Worm (Caenorhabditis elegans) whole organism, early embryonic: ENCODE data around the gene C04A11.2.

Experiments used
- B0310.2 ChIP-seq: sonication (generic microtip); optimal IDR thresholded peaks from 2 replicates; lab custom pipeline; 2016; ENCODE audit warnings: mild to moderate bottlenecking, missing genetic modification characterization, missing compliant biosample characterization
- F13C5.2 ChIP-seq: sonication (generic microtip); optimal IDR thresholded peaks from 2 replicates; lab custom pipeline; 2017; ENCODE audit warnings: mild to moderate bottlenecking, missing genetic modification characterization, inconsistent platforms, missing compliant biosample characterization
- aly-1 ChIP-seq: sonication (generic microtip); optimal IDR thresholded peaks from 2 replicates; lab custom pipeline; 2016; ENCODE audit warnings: missing genetic modification characterization, missing compliant biosample characterization
- ama-1 ChIP-seq: fragments of 150-350 bp; optimal IDR thresholded peaks from 2 replicates; lab custom pipeline; 2014
- ceh-13 ChIP-seq: fragments of 200-800 bp; sonication (Bioruptor generic); optimal IDR thresholded peaks from 2 replicates; lab custom pipeline; 2018; ENCODE audit warnings: mild to moderate bottlenecking, missing genetic modification characterization, missing compliant biosample characterization
- ceh-36 ChIP-seq: sonication (generic microtip); optimal IDR thresholded peaks from 2 replicates; lab custom pipeline; 2016; ENCODE audit warnings: missing genetic modification characterization, inconsistent platforms, missing compliant biosample characterization
- ets-7 ChIP-seq: sonication (generic microtip); optimal IDR thresholded peaks from 2 replicates; lab custom pipeline; 2016; ENCODE audit warnings: missing genotype, missing genetic modification characterization, missing compliant biosample characterization
- flt-1 ChIP-seq: fragments of 200-800 bp; sonication (Bioruptor generic); IDR thresholded peaks from 2 replicates; pipeline ENCODE4 v1.3.6; 2022; ENCODE audit warnings: missing genetic modification characterization, missing compliant biosample characterization
- hmbx-1 ChIP-seq: sonication (generic microtip); optimal IDR thresholded peaks from 2 replicates; lab custom pipeline; 2016; ENCODE audit warnings: mild to moderate bottlenecking, missing genetic modification characterization, missing compliant biosample characterization
- hmg-4 ChIP-seq: fragments of 200-800 bp; sonication (Bioruptor generic); optimal IDR thresholded peaks from 2 replicates; lab custom pipeline; 2018; ENCODE audit warnings: mild to moderate bottlenecking, missing genetic modification characterization, missing compliant biosample characterization
- hnd-1 ChIP-seq: sonication (generic microtip); optimal IDR thresholded peaks from 2 replicates; lab custom pipeline; 2016; ENCODE audit warnings: missing genetic modification characterization, missing compliant biosample characterization
- pes-1 ChIP-seq: fragments of 200-800 bp; sonication (Bioruptor generic); IDR thresholded peaks from 2 replicates; pipeline ENCODE4 v1.3.6; 2022; ENCODE audit warnings: missing genetic modification reagents, missing genetic modification characterization, missing compliant biosample characterization
- scrt-1 ChIP-seq: fragments of 200-800 bp; sonication (Bioruptor generic); IDR thresholded peaks from 2 replicates; pipeline ENCODE4 v1.3.6; 2022; ENCODE audit warnings: missing genetic modification characterization, missing compliant biosample characterization
- sea-1 ChIP-seq: fragments of 200-800 bp; sonication (Bioruptor generic); conservative IDR thresholded peaks from 2 replicates; pipeline ENCODE4 v1.3.6; 2022; ENCODE audit warnings: missing genetic modification characterization, missing compliant biosample characterization
- tbx-11 ChIP-seq: fragments of 200-800 bp; sonication (Bioruptor generic); IDR thresholded peaks from 2 replicates; pipeline ENCODE4 v1.3.6; 2022; ENCODE audit warnings: missing genetic modification characterization, missing compliant biosample characterization
- tbx-37 ChIP-seq: fragments of 200-800 bp; sonication (Bioruptor generic); conservative IDR thresholded peaks from 2 replicates; pipeline ENCODE4 v1.3.6; 2022; ENCODE audit warnings: missing genetic modification reagents, missing genetic modification characterization, missing compliant biosample characterization
- tra-4 ChIP-seq: sonication (generic microtip); optimal IDR thresholded peaks from 2 replicates; lab custom pipeline; 2017; ENCODE audit warnings: missing genetic modification characterization, missing compliant biosample characterization

C04A11.2 gene

ce11 chrX:13650799-13651198 is 17.8 kb downstream of the C04A11.2 start, which contains the start of gene C40C9.4:
C40C9.4 (plus strand) TSS chrX:13651099.
- TF ChIP-seq tbx-11 (GFP tag; lab: Robert Waterston, UW) (no peak), F13C5.2 (no peak), hmg-4 (GFP tag; lab: Kevin White, UChicago) (no peak), sea-1 (GFP tag; lab: Robert Waterston, UW) (no peak), ets-7 (tag; lab: Kevin White, UChicago) (no peak), ama-1 (lab: Kevin White, UChicago) (no peak), hmbx-1 (no peak), tra-4 (tag; lab: Kevin White, UChicago) (no peak), flt-1 (no peak), ceh-13 (GFP tag; lab: Kevin White, UChicago) (no peak), hnd-1 (tag; lab: Kevin White, UChicago) (no peak), aly-1 (tag; lab: Kevin White, UChicago) (no peak), pes-1 (no peak)

- TF ChIP-seq ets-7 (tag; lab: Kevin White, UChicago) (no peak), F13C5.2 (no peak), hmbx-1 (no peak), ceh-13 (GFP tag; lab: Kevin White, UChicago) (no peak), aly-1 (tag; lab: Kevin White, UChicago) (no peak), pes-1 (no peak), tbx-11 (GFP tag; lab: Robert Waterston, UW) (no peak), scrt-1 (GFP tag; lab: Robert Waterston, UW) (no peak), ama-1 (lab: Kevin White, UChicago) (no peak), B0310.2 (tag; lab: Kevin White, UChicago) (no peak), sea-1 (GFP tag; lab: Robert Waterston, UW) (no peak), flt-1 (no peak), hnd-1 (tag; lab: Kevin White, UChicago) (no peak), tra-4 (tag; lab: Kevin White, UChicago) (no peak), hmg-4 (GFP tag; lab: Kevin White, UChicago) (no peak), tbx-37 (no peak), ceh-36 (tag; lab: Kevin White, UChicago) (no peak)
Observed at ce11 chrX:13647305-13647704, 21.3 kb downstream of the C04A11.2 start, which contains the start of gene C40C9.3. C40C9.3 (plus strand) TSS chrX:13647605.

ce11 chrX:13646798-13647197 is 21.8 kb downstream of the C04A11.2 start, which contains the start of gene acr-9:
acr-9 (minus strand) TSS chrX:13646898.
- TF ChIP-seq hnd-1 (tag; lab: Kevin White, UChicago) (no peak), flt-1 (no peak), hmbx-1 (no peak), ets-7 (tag; lab: Kevin White, UChicago) (no peak), ceh-13 (GFP tag; lab: Kevin White, UChicago) (no peak), ama-1 (lab: Kevin White, UChicago) (no peak), tra-4 (tag; lab: Kevin White, UChicago) (no peak), F13C5.2 (no peak), aly-1 (tag; lab: Kevin White, UChicago) (no peak), tbx-37 (no peak)

ce11 chrX:13644884-13645283 is 23.7 kb downstream of the C04A11.2 start:
- TF ChIP-seq F13C5.2, result no peak
- no peak for TF ChIP-seq ceh-13 (GFP tag; lab: Kevin White, UChicago)
- no peak for TF ChIP-seq ceh-36 (tag; lab: Kevin White, UChicago)
- no peak for TF ChIP-seq tbx-37
- TF ChIP-seq aly-1 (tag; lab: Kevin White, UChicago), result no peak
- TF ChIP-seq sea-1 (GFP tag; lab: Robert Waterston, UW), result no peak

- no peak for TF ChIP-seq hnd-1 (tag; lab: Kevin White, UChicago)
- no peak for TF ChIP-seq tbx-37
- no peak for TF ChIP-seq ets-7 (tag; lab: Kevin White, UChicago)
- no peak for TF ChIP-seq ama-1 (lab: Kevin White, UChicago)
- no peak for TF ChIP-seq tbx-11 (GFP tag; lab: Robert Waterston, UW)
- TF ChIP-seq hmg-4 (GFP tag; lab: Kevin White, UChicago), result no peak
- no peak for TF ChIP-seq pes-1
- TF ChIP-seq ceh-13 (GFP tag; lab: Kevin White, UChicago), result no peak
- no peak for TF ChIP-seq scrt-1 (GFP tag; lab: Robert Waterston, UW)
- TF ChIP-seq F13C5.2, result no peak
Observed at ce11 chrX:13639577-13639976, 29.1 kb downstream of the C04A11.2 start, which contains the start of gene twk-20. twk-20 (plus strand) TSS chrX:13639877.

- TF ChIP-seq scrt-1 (GFP tag; lab: Robert Waterston, UW) (no peak), ceh-36 (tag; lab: Kevin White, UChicago) (no peak), aly-1 (tag; lab: Kevin White, UChicago) (no peak), flt-1 (no peak), ama-1 (lab: Kevin White, UChicago) (no peak)
Observed at ce11 chrX:13638351-13638958, 30.2 kb downstream of the C04A11.2 start.

ce11 chrX:13637526-13637925 is 31.1 kb downstream of the C04A11.2 start:
- TF ChIP-seq pes-1 (no peak), sea-1 (GFP tag; lab: Robert Waterston, UW) (no peak), B0310.2 (tag; lab: Kevin White, UChicago) (no peak), ets-7 (tag; lab: Kevin White, UChicago) (no peak), tra-4 (tag; lab: Kevin White, UChicago) (no peak), ceh-36 (tag; lab: Kevin White, UChicago) (no peak), hmbx-1 (no peak)
